Fruit fly (Drosophila melanogaster) whole organism, embryonic: ENCODE data around the gene lilli.

Experiments
- BEAF-32 ChIP-seq: fragments of 200-800 bp; sonication (Bioruptor generic); optimal IDR thresholded peaks from 3 replicates; lab custom pipeline; 2017; ENCODE audit warnings: missing biosample characterization, missing genetic modification characterization, mild to moderate bottlenecking, moderate library complexity, missing genetic modification reagents
- CG1024 ChIP-seq: fragments of 200-800 bp; sonication (Bioruptor generic); IDR thresholded peaks from 2 replicates; pipeline ENCODE4 v1.3.6; 2022; ENCODE audit warnings: missing biosample characterization, missing genetic modification characterization
- CG10565 ChIP-seq: fragments of 200-800 bp; sonication (Bioruptor generic); optimal IDR thresholded peaks from 3 replicates; lab custom pipeline; 2016; ENCODE audit warnings: missing biosample characterization, mild to moderate bottlenecking, missing genetic modification characterization
- CG12155 ChIP-seq: fragments of 200-800 bp; sonication (Bioruptor generic); optimal IDR thresholded peaks from 3 replicates; lab custom pipeline; 2016; ENCODE audit warnings: missing biosample characterization, missing genetic modification characterization
- CG1233 ChIP-seq: fragments of 200-800 bp; sonication (Bioruptor generic); optimal IDR thresholded peaks from 4 replicates; lab custom pipeline; 2018; ENCODE audit warnings: missing biosample characterization, mild to moderate bottlenecking, missing genetic modification characterization
- CG12659 ChIP-seq: fragments of 200-800 bp; sonication (Bioruptor generic); optimal IDR thresholded peaks from 3 replicates; lab custom pipeline; 2017; ENCODE audit warnings: mild to moderate bottlenecking, missing biosample characterization, missing genetic modification reagents, missing genetic modification characterization
- CG13296 ChIP-seq: fragments of 200-800 bp; sonication (Bioruptor generic); optimal IDR thresholded peaks from 3 replicates; lab custom pipeline; 2018; ENCODE audit warnings: missing biosample characterization, mild to moderate bottlenecking, missing genetic modification characterization
- CG13894 ChIP-seq: fragments of 200-800 bp; sonication (Bioruptor generic); optimal IDR thresholded peaks from 3 replicates; lab custom pipeline; 2018; ENCODE audit warnings: missing biosample characterization, mild to moderate bottlenecking, missing genetic modification characterization, moderate library complexity
- CG15514 ChIP-seq: fragments of 200-800 bp; sonication (Bioruptor generic); optimal IDR thresholded peaks from 3 replicates; lab custom pipeline; 2017; ENCODE audit warnings: missing biosample characterization, missing genetic modification characterization, mild to moderate bottlenecking, moderate library complexity, missing genetic modification reagents
- CG1603 ChIP-seq: fragments of 200-800 bp; sonication (Bioruptor generic); optimal IDR thresholded peaks from 2 replicates; lab custom pipeline; 2019; ENCODE audit warnings: missing biosample characterization, mild to moderate bottlenecking, missing genetic modification characterization, moderate library complexity
- CG1647 ChIP-seq: fragments of 200-800 bp; sonication (Bioruptor generic); optimal IDR thresholded peaks from 3 replicates; lab custom pipeline; 2016; ENCODE audit warnings: missing biosample characterization, missing genetic modification characterization
- CG17802 ChIP-seq: fragments of 200-800 bp; sonication (Bioruptor generic); optimal IDR thresholded peaks from 2 replicates; lab custom pipeline; 2018; ENCODE audit warnings: missing biosample characterization, mild to moderate bottlenecking, missing genetic modification characterization, moderate library complexity
- CG18764 ChIP-seq: fragments of 200-800 bp; sonication (Bioruptor generic); optimal IDR thresholded peaks from 3 replicates; lab custom pipeline; 2016; ENCODE audit warnings: missing biosample characterization, missing genetic modification characterization
- CG2199 ChIP-seq: fragments of 200-800 bp; sonication (Bioruptor generic); IDR thresholded peaks from 3 replicates; pipeline ENCODE4 v1.3.6; 2022; ENCODE audit warnings: missing biosample characterization, missing genetic modification characterization
- CG2875 ChIP-seq: fragments of 200-800 bp; sonication (Bioruptor generic); optimal IDR thresholded peaks from 2 replicates; lab custom pipeline; 2017; ENCODE audit warnings: missing biosample characterization, mild to moderate bottlenecking, missing genetic modification characterization, missing genetic modification reagents
- CG30020 ChIP-seq: fragments of 200-800 bp; optimal IDR thresholded peaks from 2 replicates; lab custom pipeline; 2019; ENCODE audit warnings: missing biosample characterization, mild to moderate bottlenecking, missing genetic modification characterization, moderate library complexity
- CG3407 ChIP-seq: fragments of 200-800 bp; sonication (Bioruptor generic); optimal IDR thresholded peaks from 2 replicates; lab custom pipeline; 2018; ENCODE audit warnings: missing biosample characterization, mild to moderate bottlenecking, missing genetic modification characterization
- CG3726 ChIP-seq: fragments of 200-800 bp; sonication (Bioruptor generic); IDR thresholded peaks from 3 replicates; pipeline ENCODE4, ENCODE4 v1.3.6; 2022; ENCODE audit warnings: missing biosample characterization, missing genetic modification characterization
- CG42726 ChIP-seq: fragments of 200-800 bp; sonication (Bioruptor generic); IDR thresholded peaks from 2 replicates; pipeline ENCODE4 v1.3.6; 2022; ENCODE audit warnings: missing biosample characterization, missing genetic modification characterization; ENCODE audit not compliant: partially characterized antibody
- CG4707 ChIP-seq: fragments of 200-800 bp; sonication (Bioruptor generic); optimal IDR thresholded peaks from 2 replicates; lab custom pipeline; 2018; ENCODE audit warnings: missing biosample characterization, mild to moderate bottlenecking, missing genetic modification characterization, moderate library complexity
- CG4854 ChIP-seq: fragments of 200-800 bp; sonication (Bioruptor generic); optimal IDR thresholded peaks from 2 replicates; lab custom pipeline; 2016; ENCODE audit warnings: missing biosample characterization, missing genetic modification characterization, inconsistent platforms
- CG5180 ChIP-seq: fragments of 200-800 bp; sonication (Bioruptor generic); optimal IDR thresholded peaks from 3 replicates; lab custom pipeline; 2017; ENCODE audit warnings: missing biosample characterization, missing genetic modification characterization, mild to moderate bottlenecking, moderate library complexity, missing genetic modification reagents
- CG7786 ChIP-seq: fragments of 200-800 bp; sonication (Bioruptor generic); optimal IDR thresholded peaks from 2 replicates; lab custom pipeline; 2016; ENCODE audit warnings: missing biosample characterization, missing genetic modification characterization
- CG7987 ChIP-seq: fragments of 200-800 bp; sonication (Bioruptor generic); optimal IDR thresholded peaks from 2 replicates; lab custom pipeline; 2018; ENCODE audit warnings: missing biosample characterization, mild to moderate bottlenecking, missing genetic modification characterization, moderate library complexity
- CG8290 ChIP-seq, 3 experiments: fragments of 200-800 bp; sonication (Bioruptor generic); optimal IDR thresholded peaks; 2 replicates each; lab custom pipeline; 2016 to 2019; ENCODE audit warnings: missing biosample characterization in 3 of 3, missing genetic modification characterization in 3 of 3, mild to moderate bottlenecking in 2 of 3, moderate library complexity in 1 of 3
- CG9215 ChIP-seq: fragments of 200-800 bp; sonication (Bioruptor generic); IDR thresholded peaks from 2 replicates; pipeline ENCODE4 v1.3.6; 2022; ENCODE audit warnings: missing biosample characterization, missing genetic modification characterization
- CG9797 ChIP-seq: fragments of 200-800 bp; sonication (Bioruptor generic); optimal IDR thresholded peaks from 3 replicates; lab custom pipeline; 2018; ENCODE audit warnings: missing biosample characterization, mild to moderate bottlenecking, missing genetic modification characterization
- Fer1 ChIP-seq: fragments of 200-800 bp; sonication (Bioruptor generic); optimal IDR thresholded peaks from 2 replicates; lab custom pipeline; 2017; ENCODE audit warnings: missing biosample characterization, mild to moderate bottlenecking, missing genetic modification characterization
- Fer3 ChIP-seq: fragments of 200-800 bp; sonication (Bioruptor generic); optimal IDR thresholded peaks from 2 replicates; lab custom pipeline; 2018; ENCODE audit warnings: missing biosample characterization, mild to moderate bottlenecking, missing genetic modification characterization, moderate library complexity
- HLH54F ChIP-seq: fragments of 200-800 bp; sonication (Bioruptor generic); optimal IDR thresholded peaks from 3 replicates; lab custom pipeline; 2016; ENCODE audit warnings: missing biosample characterization, missing genetic modification characterization
- Hmr ChIP-seq: fragments of 200-800 bp; sonication (Bioruptor generic); optimal IDR thresholded peaks from 3 replicates; lab custom pipeline; 2017; ENCODE audit warnings: mild to moderate bottlenecking, missing biosample characterization, missing genetic modification reagents, missing genetic modification characterization
- Hr51 ChIP-seq, 2 experiments: fragments of 200-800 bp; sonication (Bioruptor generic); optimal IDR thresholded peaks; 2 replicates in 1 of 2; 3 replicates in 1 of 2; lab custom pipeline; 2016 to 2018; ENCODE audit warnings: missing biosample characterization in 2 of 2, missing genetic modification characterization in 2 of 2, mild to moderate bottlenecking in 1 of 2, moderate library complexity in 1 of 2
- Jarid2 ChIP-seq: fragments of 200-800 bp; sonication (Bioruptor generic); optimal IDR thresholded peaks from 3 replicates; lab custom pipeline; 2017; ENCODE audit warnings: mild to moderate bottlenecking, missing biosample characterization, missing genetic modification reagents, missing genetic modification characterization
- aop ChIP-seq: fragments of 200-800 bp; sonication (Bioruptor generic); IDR thresholded peaks from 2 replicates; pipeline ENCODE4 v1.3.6; 2022; ENCODE audit warnings: missing biosample characterization, missing genetic modification characterization
- ara ChIP-seq: fragments of 200-800 bp; sonication (Bioruptor generic); IDR thresholded peaks from 2 replicates; pipeline ENCODE4 v1.3.6; 2022; ENCODE audit warnings: missing biosample characterization, missing genetic modification characterization
- bcd ChIP-seq: fragments of 200-800 bp; sonication (Bioruptor generic); optimal IDR thresholded peaks from 2 replicates; lab custom pipeline; 2017; ENCODE audit warnings: missing biosample characterization, mild to moderate bottlenecking, missing genetic modification characterization
- bsh ChIP-seq, 2 experiments: fragments of 200-800 bp; sonication (Bioruptor generic); optimal IDR thresholded peaks; 2 replicates each; lab custom pipeline; 2017 to 2018; ENCODE audit warnings: mild to moderate bottlenecking in 2 of 2, missing biosample characterization in 2 of 2, missing genetic modification characterization in 2 of 2, moderate library complexity in 1 of 2
- cas ChIP-seq: fragments of 200-800 bp; sonication (Bioruptor generic); IDR thresholded peaks from 2 replicates; pipeline ENCODE4 v1.3.6; 2022; ENCODE audit warnings: missing biosample characterization, missing genetic modification characterization
- emc ChIP-seq: fragments of 200-800 bp; sonication (Bioruptor generic); optimal IDR thresholded peaks from 2 replicates; lab custom pipeline; 2016; ENCODE audit warnings: missing biosample characterization, missing genetic modification characterization
- gem ChIP-seq: fragments of 200-800 bp; sonication (Bioruptor generic); optimal IDR thresholded peaks from 2 replicates; lab custom pipeline; 2019; ENCODE audit warnings: missing biosample characterization, mild to moderate bottlenecking, missing genetic modification characterization, moderate library complexity
- grn ChIP-seq: fragments of 200-800 bp; sonication (Bioruptor generic); optimal IDR thresholded peaks from 3 replicates; lab custom pipeline; 2017; ENCODE audit warnings: missing biosample characterization, missing genetic modification characterization
- jigr1 ChIP-seq: fragments of 200-800 bp; sonication (Bioruptor generic); IDR thresholded peaks from 3 replicates; pipeline ENCODE4 v1.3.6; 2022; ENCODE audit warnings: missing biosample characterization, missing genetic modification characterization
- kay ChIP-seq: fragments of 200-800 bp; sonication (Bioruptor generic); optimal IDR thresholded peaks from 2 replicates; lab custom pipeline; 2016; ENCODE audit warnings: missing biosample characterization, missing genetic modification characterization
- maf-S ChIP-seq: fragments of 200-800 bp; sonication (Bioruptor generic); optimal IDR thresholded peaks from 2 replicates; lab custom pipeline; 2016; ENCODE audit warnings: missing biosample characterization, missing genetic modification characterization
- pan ChIP-seq, 4 experiments: fragments of >200 bp in 3 of 4; fragments of 200-800 bp in 1 of 4; sonication (Bioruptor generic) in 1 of 4; optimal IDR thresholded peaks in 3 of 4; IDR thresholded peaks in 1 of 4; 2 replicates each; pipeline versions ENCODE4 v1.3.6 to Lab custom; 2017 to 2022; ENCODE audit warnings: missing biosample characterization in 2 of 4, missing genetic modification characterization in 2 of 4, mixed read lengths in 1 of 4
- pum ChIP-seq: fragments of 200-800 bp; sonication (Bioruptor generic); optimal IDR thresholded peaks from 2 replicates; lab custom pipeline; 2016; ENCODE audit warnings: missing biosample characterization, missing genetic modification characterization
- sens ChIP-seq: fragments of 200-800 bp; sonication (Bioruptor generic); peaks from one replicate; lab custom pipeline; 2016; ENCODE audit warnings: missing biosample characterization, missing genetic modification characterization
- stc ChIP-seq: fragments of 200-800 bp; sonication (Bioruptor generic); IDR thresholded peaks from 2 replicates; pipeline ENCODE4 v1.3.6; 2022; ENCODE audit warnings: missing biosample characterization, missing genetic modification characterization
- unpg ChIP-seq: fragments of 200-800 bp; sonication (Bioruptor generic); optimal IDR thresholded peaks from 3 replicates; lab custom pipeline; 2018; ENCODE audit warnings: missing biosample characterization, mild to moderate bottlenecking, missing genetic modification characterization, moderate library complexity

Gene lilli

DNA sequence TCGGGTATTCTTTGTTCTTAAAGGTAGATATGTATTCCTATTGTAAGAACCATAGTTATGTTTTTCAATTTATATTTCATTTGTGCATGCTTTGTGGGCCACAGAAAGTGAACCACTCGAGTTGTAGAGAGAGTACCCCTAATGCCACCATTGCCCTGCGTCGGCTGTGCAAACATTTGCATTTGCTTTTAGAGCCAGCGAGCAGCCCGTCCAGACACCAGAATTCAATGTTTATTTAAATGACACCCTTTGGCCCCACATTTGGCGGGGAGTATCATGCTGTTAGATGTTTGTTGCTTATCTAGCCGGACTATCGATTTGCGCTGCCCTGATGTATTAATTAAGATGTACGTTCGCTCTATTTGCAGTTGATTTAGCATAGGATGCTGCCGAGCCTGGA lies 21.1 kb upstream of the lilli start (continued):
- TF ChIP-seq CG3407 (GFP tag; lab: Kevin White, UChicago) (peak; percentile 20), CG7786 (no peak), grn (GFP tag; lab: Kevin White, UChicago) (no peak), CG18764 (GFP tag; lab: Kevin White, UChicago) (peak; percentile 32), stc (GFP tag; lab: Robert Waterston, UW) (peak; percentile 26; the same call in 1 of the 2 replicates), Hr51 (GFP tag; optimal IDR thresholded peaks at IDR 0.05; lab: Kevin White, UChicago) (no peak), unpg (GFP tag; lab: Kevin White, UChicago) (peak; percentile 16), aop (GFP tag; lab: Robert Waterston, UW) (peak; percentile 11; the same call in 1 of the 2 replicates), CG2875 (GFP tag; lab: Kevin White, UChicago) (peak; percentile 36), CG4707 (no peak), CG5180 (GFP tag; lab: Kevin White, UChicago) (peak; percentile 25), CG10565 (GFP tag; lab: Kevin White, UChicago) (no peak), gem (no peak), CG30020 (tag; lab: Kevin White, UChicago) (no peak), CG9215 (GFP tag; lab: Robert Waterston, UW) (no peak), CG1603 (tag; lab: Kevin White, UChicago) (peak; percentile 48), Hmr (peak; percentile 20), CG8290 (GFP tag; optimal IDR thresholded peaks at IDR 0.05; lab: Kevin White, UChicago) (no peak), CG8290 (tag; optimal IDR thresholded peaks at IDR 0.05; lab: Kevin White, UChicago) (peak in 1 of 2 experiments; percentile 62), BEAF-32 (no peak), CG12155 (GFP tag; lab: Kevin White, UChicago) (no peak), CG4854 (GFP tag; lab: Kevin White, UChicago) (no peak), Jarid2 (GFP tag; lab: Kevin White, UChicago) (no peak), CG1024 (GFP tag; lab: Robert Waterston, UW) (peak; percentile 67; the same call in 1 of the 2 replicates), CG15514 (GFP tag; lab: Kevin White, UChicago) (peak; percentile 41), emc (GFP tag; lab: Kevin White, UChicago) (no peak), CG1233 (peak; percentile 30), ara (0 out of 2 replicates have a peak, but pooled peaks have one; percentile 34), sens (GFP tag; lab: Kevin White, UChicago) (peak; percentile 65), CG13894 (tag; lab: Kevin White, UChicago) (no peak), CG1647 (GFP tag; lab: Kevin White, UChicago) (no peak), CG13296 (GFP tag; lab: Kevin White, UChicago) (peak; percentile 35), kay (no peak), maf-S (GFP tag; lab: Kevin White, UChicago) (no peak), CG2199 (GFP tag; lab: Robert Waterston, UW) (no peak), CG42726 (GFP tag; lab: Robert Waterston, UW) (no peak), Fer3 (tag; lab: Kevin White, UChicago) (no peak), bcd (GFP tag; lab: Kevin White, UChicago) (no peak), pum (GFP tag; lab: Kevin White, UChicago) (no peak), HLH54F (GFP tag; lab: Kevin White, UChicago) (no peak), bsh (GFP tag; optimal IDR thresholded peaks at IDR 0.05; lab: Kevin White, UChicago) (peak in 1 of 2 experiments; percentile 8), Fer1 (peak; percentile 8), pan (optimal IDR thresholded peaks at IDR 0.05; lab: Kevin White, UChicago) (no peak), pan (GFP tag; optimal IDR thresholded peaks at IDR 0.05 in 1 of 2, IDR thresholded peaks at IDR 0.05 in 1 of 2) (peak in 1 of 2 experiments; percentile 5), CG17802 (tag; lab: Kevin White, UChicago) (no peak), CG9797 (GFP tag; lab: Kevin White, UChicago) (no peak), CG7987 (peak; percentile 57), cas (GFP tag; lab: Robert Waterston, UW) (no peak), jigr1 (no peak), CG3726 (GFP tag; lab: Robert Waterston, UW) (no peak), CG12659 (GFP tag; lab: Kevin White, UChicago) (peak; percentile 24)
